Fruit fly (Drosophila melanogaster) whole organism, prepupa: ENCODE measurements around the gene Dscam3.
A peak's percentile ranks its signal among the peaks of the same experiment; 100 is the strongest.

ENCODE experiments used
- Blimp-1 ChIP-seq: fragments of 200-800 bp; sonication (Bioruptor generic); optimal IDR thresholded peaks from 3 replicates; lab custom pipeline; 2017; ENCODE audit warnings: missing biosample characterization, missing genetic modification characterization, mild to moderate bottlenecking, moderate library complexity, missing genetic modification reagents
- CG10631 ChIP-seq: fragments of 200-800 bp; sonication (Bioruptor generic); optimal IDR thresholded peaks from 2 replicates; lab custom pipeline; 2016; ENCODE audit warnings: missing biosample characterization, missing genetic modification characterization
- CG10669 ChIP-seq: fragments of 200-800 bp; sonication (Bioruptor generic); optimal IDR thresholded peaks from 3 replicates; lab custom pipeline; 2018; ENCODE audit warnings: missing biosample characterization, mild to moderate bottlenecking, missing genetic modification characterization, moderate library complexity
- CG11762 ChIP-seq: fragments of 200-800 bp; sonication (Bioruptor generic); optimal IDR thresholded peaks from 3 replicates; lab custom pipeline; 2016; ENCODE audit warnings: missing biosample characterization, missing genetic modification characterization; ENCODE audit not compliant: insufficient read depth
- CG15336 ChIP-seq: fragments of 200-800 bp; sonication (Bioruptor generic); IDR thresholded peaks from 2 replicates; pipeline ENCODE4 v1.3.6; 2022; ENCODE audit warnings: missing biosample characterization, missing genetic modification characterization
- CG31627 ChIP-seq: fragments of 200-800 bp; sonication (Bioruptor generic); optimal IDR thresholded peaks from 3 replicates; lab custom pipeline; 2016; ENCODE audit warnings: missing biosample characterization, missing genetic modification characterization
- CG32006 ChIP-seq: fragments of 200-800 bp; sonication (Bioruptor generic); optimal IDR thresholded peaks from 3 replicates; lab custom pipeline; 2017; ENCODE audit warnings: missing biosample characterization, mild to moderate bottlenecking, missing genetic modification characterization
- CG34406 ChIP-seq: fragments of 200-800 bp; sonication (Bioruptor generic); optimal IDR thresholded peaks from 3 replicates; lab custom pipeline; 2016; ENCODE audit warnings: missing biosample characterization, missing genetic modification characterization
- CG3919 ChIP-seq: fragments of 200-800 bp; sonication (Bioruptor generic); optimal IDR thresholded peaks from 3 replicates; lab custom pipeline; 2016; ENCODE audit warnings: missing biosample characterization, missing genetic modification characterization
- CG4318 ChIP-seq: fragments of 200-800 bp; sonication (Bioruptor generic); optimal IDR thresholded peaks from 3 replicates; lab custom pipeline; 2017; ENCODE audit warnings: missing biosample characterization, mild to moderate bottlenecking, missing genetic modification characterization
- CG6163 ChIP-seq: fragments of 200-800 bp; sonication (Bioruptor generic); IDR thresholded peaks from 3 replicates; pipeline ENCODE4 v1.3.6; 2022; ENCODE audit warnings: missing biosample characterization, missing genetic modification characterization
- CG6276 ChIP-seq: fragments of 200-800 bp; sonication (Bioruptor generic); optimal IDR thresholded peaks from 2 replicates; lab custom pipeline; 2017; ENCODE audit warnings: missing biosample characterization, mild to moderate bottlenecking, missing genetic modification characterization
- CG6808 ChIP-seq: fragments of 200-800 bp; sonication (Bioruptor generic); optimal IDR thresholded peaks from 3 replicates; lab custom pipeline; 2017; ENCODE audit warnings: missing biosample characterization, missing genetic modification characterization, mild to moderate bottlenecking, moderate library complexity, missing genetic modification reagents
- CG8119 ChIP-seq: fragments of 200-800 bp; sonication (Bioruptor generic); IDR thresholded peaks from 3 replicates; pipeline ENCODE4 v1.3.6; 2022; ENCODE audit warnings: missing biosample characterization, missing genetic modification characterization
- CG8319 ChIP-seq: fragments of 200-800 bp; sonication (Bioruptor generic); optimal IDR thresholded peaks from 3 replicates; lab custom pipeline; 2016; ENCODE audit warnings: missing biosample characterization, missing genetic modification characterization
- CG8632 ChIP-seq: fragments of 200-800 bp; sonication (Bioruptor generic); optimal IDR thresholded peaks from 3 replicates; lab custom pipeline; 2016; ENCODE audit warnings: missing biosample characterization, missing genetic modification characterization
- CG9139 ChIP-seq: fragments of 200-800 bp; sonication (Bioruptor generic); optimal IDR thresholded peaks from 3 replicates; lab custom pipeline; 2017; ENCODE audit warnings: missing biosample characterization, mild to moderate bottlenecking, missing genetic modification characterization
- Eip75B ChIP-seq: fragments of 200-800 bp; sonication (Bioruptor generic); optimal IDR thresholded peaks from 3 replicates; lab custom pipeline; 2016; ENCODE audit warnings: missing biosample characterization, missing genetic modification characterization
- Ets21C ChIP-seq: fragments of 200-800 bp; sonication (Bioruptor generic); optimal IDR thresholded peaks from 3 replicates; lab custom pipeline; 2016; ENCODE audit warnings: missing biosample characterization, missing genetic modification characterization
- Ets96B ChIP-seq: fragments of 200-800 bp; optimal IDR thresholded peaks from 2 replicates; lab custom pipeline; 2019; ENCODE audit warnings: missing biosample characterization, mild to moderate bottlenecking, missing genetic modification characterization, moderate library complexity
- Gug ChIP-seq: fragments of 200-800 bp; sonication (Bioruptor generic); IDR thresholded peaks from 2 replicates; pipeline ENCODE4 v1.3.6; 2022; ENCODE audit warnings: missing biosample characterization, missing genetic modification characterization
- Hr39 ChIP-seq: fragments of 200-800 bp; sonication (Bioruptor generic); optimal IDR thresholded peaks from 2 replicates; lab custom pipeline; 2016; ENCODE audit warnings: missing biosample characterization, missing genetic modification characterization
- Met ChIP-seq: fragments of 200-800 bp; sonication (Bioruptor generic); optimal IDR thresholded peaks from 3 replicates; lab custom pipeline; 2016; ENCODE audit warnings: missing biosample characterization, missing genetic modification characterization
- OdsH ChIP-seq: fragments of 200-800 bp; sonication (Bioruptor generic); optimal IDR thresholded peaks from 3 replicates; lab custom pipeline; 2016; ENCODE audit warnings: missing biosample characterization, missing genetic modification characterization
- Smox ChIP-seq: fragments of 200-800 bp; sonication (Bioruptor generic); optimal IDR thresholded peaks from 3 replicates; lab custom pipeline; 2016; ENCODE audit warnings: missing biosample characterization, missing genetic modification characterization
- Sox102F ChIP-seq: fragments of 200-800 bp; sonication (Bioruptor generic); optimal IDR thresholded peaks from 2 replicates; lab custom pipeline; 2016; ENCODE audit warnings: missing biosample characterization, mild to moderate bottlenecking, missing genetic modification characterization
- Sox14 ChIP-seq: fragments of 200-800 bp; sonication (Bioruptor generic); optimal IDR thresholded peaks from 3 replicates; lab custom pipeline; 2016; ENCODE audit warnings: missing biosample characterization, missing genetic modification characterization
- Sox15 ChIP-seq: fragments of 200-800 bp; sonication (Bioruptor generic); optimal IDR thresholded peaks from 3 replicates; lab custom pipeline; 2016; ENCODE audit warnings: missing biosample characterization, missing genetic modification characterization
- achi ChIP-seq: fragments of 200-800 bp; sonication (Bioruptor generic); optimal IDR thresholded peaks from 3 replicates; lab custom pipeline; 2016; ENCODE audit warnings: missing biosample characterization, missing genetic modification characterization
- cyc ChIP-seq: fragments of 200-800 bp; sonication (Bioruptor generic); optimal IDR thresholded peaks from 3 replicates; lab custom pipeline; 2016; ENCODE audit warnings: missing biosample characterization, missing genetic modification characterization
- dac ChIP-seq: fragments of 200-800 bp; sonication (Bioruptor generic); optimal IDR thresholded peaks from 2 replicates; lab custom pipeline; 2017; ENCODE audit warnings: missing biosample characterization, mild to moderate bottlenecking, missing genetic modification characterization
- dsx ChIP-seq: fragments of 200-800 bp; optimal IDR thresholded peaks from 3 replicates; lab custom pipeline; 2019; ENCODE audit warnings: missing biosample characterization, mild to moderate bottlenecking, missing genetic modification characterization, moderate library complexity; ENCODE audit not compliant: poor library complexity, severe bottlenecking
- eg ChIP-seq: fragments of 200-800 bp; sonication (Bioruptor generic); IDR thresholded peaks from 3 replicates; pipeline ENCODE4 v1.3.6; 2022; ENCODE audit warnings: missing biosample characterization, missing genetic modification characterization
- esn ChIP-seq: fragments of 200-800 bp; sonication (Bioruptor generic); optimal IDR thresholded peaks from 2 replicates; lab custom pipeline; 2016; ENCODE audit warnings: missing biosample characterization, mild to moderate bottlenecking, missing genetic modification characterization, moderate library complexity
- fd59A ChIP-seq: fragments of 200-800 bp; sonication (Bioruptor generic); optimal IDR thresholded peaks from 2 replicates; lab custom pipeline; 2017; ENCODE audit warnings: missing biosample characterization, mild to moderate bottlenecking, missing genetic modification characterization, missing genetic modification reagents
- fd85E ChIP-seq: fragments of 200-800 bp; sonication (Bioruptor generic); optimal IDR thresholded peaks from 3 replicates; lab custom pipeline; 2016; ENCODE audit warnings: missing biosample characterization, missing genetic modification characterization
- net ChIP-seq: fragments of 200-800 bp; sonication (Bioruptor generic); optimal IDR thresholded peaks from 3 replicates; lab custom pipeline; 2016; ENCODE audit warnings: missing biosample characterization, missing genetic modification characterization
- pdm3 ChIP-seq: fragments of 200-800 bp; sonication (Bioruptor generic); optimal IDR thresholded peaks from 3 replicates; lab custom pipeline; 2016; ENCODE audit warnings: missing biosample characterization, missing genetic modification characterization
- salr ChIP-seq, 2 experiments: fragments of 200-800 bp; sonication (Bioruptor generic); optimal IDR thresholded peaks; 3 replicates each; lab custom pipeline; 2016 to 2018; ENCODE audit warnings: missing biosample characterization in 2 of 2, missing genetic modification characterization in 2 of 2, mild to moderate bottlenecking in 1 of 2
- spab ChIP-seq: fragments of 200-800 bp; sonication (Bioruptor generic); optimal IDR thresholded peaks from 2 replicates; lab custom pipeline; 2017; ENCODE audit warnings: missing biosample characterization, mild to moderate bottlenecking, missing genetic modification characterization, missing genetic modification reagents
- svp ChIP-seq: fragments of 200-800 bp; sonication (Bioruptor generic); peaks from one replicate; lab custom pipeline; 2016; ENCODE audit warnings: missing biosample characterization, missing genetic modification characterization
- topi ChIP-seq: fragments of 200-800 bp; sonication (Bioruptor generic); optimal IDR thresholded peaks from 3 replicates; lab custom pipeline; 2016; ENCODE audit warnings: missing biosample characterization, missing genetic modification characterization
- vri ChIP-seq: fragments of 200-800 bp; sonication (Bioruptor generic); optimal IDR thresholded peaks from 3 replicates; lab custom pipeline; 2016; ENCODE audit warnings: missing biosample characterization, mild to moderate bottlenecking, missing genetic modification characterization

Gene Dscam3

DNA sequence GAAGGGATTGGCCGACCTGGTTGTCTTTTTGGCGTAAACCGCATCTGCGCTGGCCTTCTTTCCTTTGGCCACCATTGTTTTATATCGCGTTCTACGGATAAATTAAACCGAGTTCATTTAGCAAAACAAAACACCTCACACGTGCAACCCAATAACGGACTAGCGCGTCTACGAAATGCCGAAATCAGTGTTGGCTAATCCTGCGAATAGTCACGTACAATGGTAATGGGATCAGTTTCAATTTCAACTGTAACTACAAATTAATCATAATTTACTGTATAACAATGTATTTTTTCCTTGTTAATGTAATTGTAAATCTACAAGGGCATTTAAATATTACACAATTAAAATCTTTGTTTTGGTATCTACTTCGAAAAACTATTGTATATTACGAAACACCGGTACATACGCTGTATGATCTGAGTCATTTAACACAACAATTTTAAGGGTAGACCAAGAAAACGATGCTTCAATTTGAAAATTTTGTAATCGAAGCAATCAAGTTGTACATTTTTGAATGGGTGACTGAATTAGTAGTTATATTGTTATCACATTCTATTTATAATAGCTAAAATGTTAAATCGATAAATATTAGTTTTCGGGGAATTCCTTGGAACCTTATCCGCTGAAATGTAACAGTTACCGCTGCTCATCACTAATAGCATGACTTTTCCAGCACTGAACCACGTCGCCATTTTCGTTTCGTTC is 34.5 kb upstream of the Dscam3 start, which contains the start of gene SF1 (continued):
- TF ChIP-seq CG10669 (GFP tag; lab: Kevin White, UChicago): no peak
- no peak for TF ChIP-seq CG6808 (GFP tag; lab: Kevin White, UChicago)
- no peak for TF ChIP-seq CG9139 (GFP tag; lab: Kevin White, UChicago)
- no peak for TF ChIP-seq Smox (GFP tag; lab: Kevin White, UChicago)
- TF ChIP-seq Eip75B (GFP tag; lab: Kevin White, UChicago): no peak
- TF ChIP-seq CG8632 (GFP tag; lab: Kevin White, UChicago): no peak
- no peak for TF ChIP-seq svp (GFP tag; lab: Kevin White, UChicago)
- TF ChIP-seq CG31627: peak; percentile 61
- TF ChIP-seq CG34406: no peak
- TF ChIP-seq dac (GFP tag; lab: Kevin White, UChicago): no peak
- TF ChIP-seq Sox102F (GFP tag; lab: Kevin White, UChicago): no peak
- no peak for TF ChIP-seq Hr39 (GFP tag; lab: Kevin White, UChicago)
- TF ChIP-seq achi: no peak
- TF ChIP-seq eg (GFP tag; lab: Robert Waterston, UW): 0 out of 3 replicates have a peak, but pooled peaks have one; percentile 26
- TF ChIP-seq Blimp-1: no peak
- no peak for TF ChIP-seq CG32006 (GFP tag; lab: Kevin White, UChicago)
- no peak for TF ChIP-seq CG15336 (GFP tag; lab: Robert Waterston, UW)
- no peak for TF ChIP-seq CG10631 (GFP tag; lab: Kevin White, UChicago)
- peak; percentile 44 for TF ChIP-seq Ets21C (GFP tag; lab: Kevin White, UChicago)
- TF ChIP-seq, all 60 proteins: peak for 14

DNA sequence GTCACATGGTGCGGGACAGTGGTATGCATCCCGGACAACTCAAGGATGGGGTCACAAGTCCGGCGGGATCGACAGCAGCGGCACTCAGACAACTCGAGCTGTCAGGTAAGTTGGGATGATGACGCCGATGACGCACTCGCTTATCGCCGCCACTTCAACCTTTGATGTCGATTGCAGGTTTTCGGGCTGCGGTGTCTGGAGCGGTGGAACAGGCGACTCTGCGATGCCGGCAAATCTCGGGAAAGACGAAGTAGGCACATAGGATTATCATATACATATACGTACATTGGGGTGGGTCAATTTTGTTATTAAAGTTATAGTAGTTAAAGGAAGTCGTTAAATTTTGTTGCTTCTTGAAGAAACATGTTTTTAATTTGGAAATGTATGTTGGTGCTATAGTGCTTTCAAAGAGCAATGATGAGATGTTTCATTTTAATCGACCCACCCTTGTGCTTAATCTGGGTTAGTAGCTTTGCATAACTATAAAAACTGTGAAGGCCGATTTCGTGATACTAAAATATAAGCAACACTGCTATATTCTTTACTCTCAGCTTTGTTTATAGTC is 31.2 kb upstream of the Dscam3 start:
- TF ChIP-seq Met: peak; percentile 16
- no peak for TF ChIP-seq dac (GFP tag; lab: Kevin White, UChicago)
- peak; percentile 37 for TF ChIP-seq esn (GFP tag; lab: Kevin White, UChicago)
- no peak for TF ChIP-seq Gug (GFP tag; lab: Robert Waterston, UW)
- peak; percentile 98 for TF ChIP-seq svp (GFP tag; lab: Kevin White, UChicago)
- peak; percentile 29 for TF ChIP-seq Hr39 (GFP tag; lab: Kevin White, UChicago)
- TF ChIP-seq CG6163: peak; percentile 31; the same call in 1 of the 3 replicates
- TF ChIP-seq CG8119 (GFP tag; lab: Robert Waterston, UW): 0 out of 3 replicates have a peak, but pooled peaks have one; percentile 19
- no peak for TF ChIP-seq CG4318 (GFP tag; lab: Kevin White, UChicago)
- TF ChIP-seq net (GFP tag; lab: Kevin White, UChicago): peak; percentile 18
- peak; percentile 46 for TF ChIP-seq topi (GFP tag; lab: Kevin White, UChicago)
- TF ChIP-seq vri (GFP tag; lab: Kevin White, UChicago): peak; percentile 22
- TF ChIP-seq pdm3: peak; percentile 18
- peak; percentile 29; the same call in 1 of the 2 replicates for TF ChIP-seq CG15336 (GFP tag; lab: Robert Waterston, UW)
- peak; percentile 23 for TF ChIP-seq CG32006 (GFP tag; lab: Kevin White, UChicago)
- no peak for TF ChIP-seq Ets96B (tag; lab: Kevin White, UChicago)
- peak; percentile 21 for TF ChIP-seq Sox14 (GFP tag; lab: Kevin White, UChicago)
- TF ChIP-seq salr (GFP tag; optimal IDR thresholded peaks at IDR 0.05; lab: Kevin White, UChicago): peak in 1 of 2 experiments; percentile 4
- TF ChIP-seq fd85E (GFP tag; lab: Kevin White, UChicago): no peak
- TF ChIP-seq OdsH (GFP tag; lab: Kevin White, UChicago): no peak

DNA sequence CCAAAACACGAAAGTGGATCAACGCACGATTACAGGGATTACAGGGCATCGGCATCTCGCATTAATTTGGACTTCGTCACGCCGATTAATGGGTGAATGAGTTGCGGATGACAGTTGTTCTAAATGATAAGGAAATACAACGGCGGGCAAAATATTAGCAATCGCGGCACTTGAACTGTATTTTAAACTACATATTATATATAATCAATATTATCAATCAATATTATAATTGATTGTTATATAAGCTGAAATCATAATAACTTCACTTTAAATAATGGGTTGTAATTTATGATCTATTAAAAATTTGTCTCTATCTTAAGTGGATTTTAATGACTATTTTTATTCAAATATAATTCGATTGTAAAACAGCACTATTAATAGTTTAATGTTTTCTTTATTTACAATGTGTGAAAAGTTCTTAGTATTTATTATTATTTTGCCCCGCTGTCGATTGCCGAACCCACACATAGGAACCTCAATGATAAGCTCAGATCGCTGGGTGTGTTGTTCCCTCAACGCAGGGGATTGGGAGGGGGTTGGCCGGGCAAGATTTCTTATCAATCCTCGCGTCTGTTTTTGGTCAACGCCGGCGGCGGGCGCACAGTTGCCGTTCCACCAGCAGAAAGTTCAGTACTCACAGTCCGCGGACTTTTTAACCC is 29.8 kb upstream of the Dscam3 start:
- TF ChIP-seq CG11762 (GFP tag; lab: Kevin White, UChicago) (no peak), vri (GFP tag; lab: Kevin White, UChicago) (peak; percentile 23), fd59A (no peak), CG34406 (peak; percentile 56), dsx (GFP tag; lab: Kevin White, UChicago) (peak; percentile 79), CG10669 (GFP tag; lab: Kevin White, UChicago) (peak; percentile 43), esn (GFP tag; lab: Kevin White, UChicago) (peak; percentile 52), Sox15 (GFP tag; lab: Kevin White, UChicago) (no peak), dac (GFP tag; lab: Kevin White, UChicago) (no peak), Blimp-1 (no peak), CG8632 (GFP tag; lab: Kevin White, UChicago) (peak; percentile 65), CG8119 (GFP tag; lab: Robert Waterston, UW) (no peak), CG8319 (peak; percentile 11), CG10631 (GFP tag; lab: Kevin White, UChicago) (peak; percentile 38), CG6276 (GFP tag; lab: Kevin White, UChicago) (no peak), salr (GFP tag; optimal IDR thresholded peaks at IDR 0.05; lab: Kevin White, UChicago) (no peak), cyc (GFP tag; lab: Kevin White, UChicago) (peak; percentile 21), CG3919 (peak; percentile 47), CG4318 (GFP tag; lab: Kevin White, UChicago) (no peak), spab (GFP tag; lab: Kevin White, UChicago) (peak; percentile 35)
